Worm (Caenorhabditis elegans) whole organism, L2 larva: ENCODE data around the gene M151.10.

ENCODE experiments used
- C34F6.9 ChIP-seq: fragments of 150-350 bp; optimal IDR thresholded peaks from 2 replicates; lab custom pipeline; 2014; ENCODE audit warnings: missing biosample characterization, missing genetic modification characterization
- F13H6.1 ChIP-seq: sonication (generic microtip); optimal IDR thresholded peaks from 2 replicates; lab custom pipeline; 2016; ENCODE audit warnings: missing genetic modification characterization, missing compliant biosample characterization
- R02D3.7 ChIP-seq: fragments of 150-350 bp; optimal IDR thresholded peaks from 2 replicates; lab custom pipeline; 2014; ENCODE audit warnings: missing biosample characterization, missing genetic modification characterization
- Y55F3AM.14 ChIP-seq: fragments of 200-800 bp; sonication (Bioruptor generic); optimal IDR thresholded peaks from 2 replicates; lab custom pipeline; 2018; ENCODE audit warnings: mild to moderate bottlenecking, missing genetic modification characterization, missing compliant biosample characterization
- ZK546.5 ChIP-seq: sonication (generic microtip); optimal IDR thresholded peaks from 2 replicates; lab custom pipeline; 2017; ENCODE audit warnings: missing biosample characterization, missing genetic modification characterization
- alr-1 ChIP-seq: fragments of 150-350 bp; optimal IDR thresholded peaks from 2 replicates; lab custom pipeline; 2014; ENCODE audit warnings: missing biosample characterization, missing genetic modification characterization
- aly-2 ChIP-seq: fragments of 150-350 bp; optimal IDR thresholded peaks from 2 replicates; lab custom pipeline; 2014; ENCODE audit warnings: missing biosample characterization, missing genetic modification characterization
- ama-1 ChIP-seq: fragments of 150-350 bp; optimal IDR thresholded peaks from 2 replicates; lab custom pipeline; 2018; ENCODE audit warnings: inconsistent platforms
- ceh-82 ChIP-seq: fragments of 150-350 bp; optimal IDR thresholded peaks from 2 replicates; lab custom pipeline; 2014; ENCODE audit warnings: missing biosample characterization, missing genetic modification characterization
- crh-2 ChIP-seq: sonication (generic microtip); optimal IDR thresholded peaks from 2 replicates; lab custom pipeline; 2017; ENCODE audit warnings: missing biosample characterization, missing genetic modification characterization
- egl-27 ChIP-seq: sonication (generic microtip); optimal IDR thresholded peaks from 3 replicates; lab custom pipeline; 2017; ENCODE audit warnings: missing biosample characterization, missing genetic modification reagents, missing genetic modification characterization
- elt-1 ChIP-seq: fragments of 150-350 bp; optimal IDR thresholded peaks from 2 replicates; lab custom pipeline; 2014; ENCODE audit warnings: missing biosample characterization, missing genetic modification characterization
- elt-3 ChIP-seq: sonication (generic microtip); optimal IDR thresholded peaks from 2 replicates; lab custom pipeline; 2017; ENCODE audit warnings: missing biosample characterization, missing genetic modification characterization
- fos-1 ChIP-seq: fragments of 150-350 bp; optimal IDR thresholded peaks from 2 replicates; lab custom pipeline; 2014; ENCODE audit warnings: missing biosample characterization, missing genetic modification characterization
- gmeb-1 ChIP-seq: fragments of 150-350 bp; optimal IDR thresholded peaks from 2 replicates; lab custom pipeline; 2014; ENCODE audit warnings: missing biosample characterization, missing genetic modification characterization
- lin-11 ChIP-seq: fragments of 150-350 bp; sonication (generic microtip); optimal IDR thresholded peaks from 2 replicates; lab custom pipeline; 2014; ENCODE audit warnings: missing biosample characterization, missing genetic modification characterization, inconsistent platforms, mixed read lengths
- lin-13 ChIP-seq: fragments of 150-350 bp; optimal IDR thresholded peaks from 2 replicates; lab custom pipeline; 2014; ENCODE audit warnings: missing biosample characterization, missing genetic modification reagents, missing genetic modification characterization
- lsy-2 ChIP-seq, 2 experiments: fragments of 150-350 bp in 1 of 2; sonication (generic microtip) in 1 of 2; optimal IDR thresholded peaks; 2 replicates each; lab custom pipeline; 2014 to 2017; ENCODE audit warnings: missing biosample characterization in 2 of 2, missing genetic modification characterization in 2 of 2
- mab-5 ChIP-seq: fragments of 150-350 bp; optimal IDR thresholded peaks from 2 replicates; lab custom pipeline; 2014; ENCODE audit warnings: missing biosample characterization, missing genetic modification characterization
- mbf-1 ChIP-seq: sonication (generic microtip); optimal IDR thresholded peaks from 2 replicates; lab custom pipeline; 2017; ENCODE audit warnings: missing biosample characterization, missing genetic modification characterization
- nhr-10 ChIP-seq: sonication (generic microtip); optimal IDR thresholded peaks from 2 replicates; lab custom pipeline; 2017; ENCODE audit warnings: missing biosample characterization, missing genetic modification characterization
- nhr-11 ChIP-seq: fragments of 150-350 bp; optimal IDR thresholded peaks from 2 replicates; lab custom pipeline; 2014; ENCODE audit warnings: missing biosample characterization, missing genetic modification characterization
- nhr-12 ChIP-seq: fragments of 150-350 bp; optimal IDR thresholded peaks from 2 replicates; lab custom pipeline; 2014; ENCODE audit warnings: missing biosample characterization, missing genetic modification characterization
- nhr-21 ChIP-seq: fragments of 150-350 bp; optimal IDR thresholded peaks from 2 replicates; lab custom pipeline; 2014; ENCODE audit warnings: missing biosample characterization, missing genetic modification characterization
- nhr-23 ChIP-seq: fragments of 150-350 bp; optimal IDR thresholded peaks from 2 replicates; lab custom pipeline; 2014; ENCODE audit warnings: missing biosample characterization, missing genetic modification reagents, missing genetic modification characterization
- nhr-237 ChIP-seq: fragments of 150-350 bp; optimal IDR thresholded peaks from 2 replicates; lab custom pipeline; 2014; ENCODE audit warnings: missing biosample characterization, missing genetic modification characterization
- nhr-25 ChIP-seq: fragments of 150-350 bp; sonication (generic microtip); optimal IDR thresholded peaks from 3 replicates; lab custom pipeline; 2014; ENCODE audit warnings: missing biosample characterization, missing genetic modification characterization
- nhr-6 ChIP-seq: fragments of 150-350 bp; optimal IDR thresholded peaks from 2 replicates; lab custom pipeline; 2014; ENCODE audit warnings: missing biosample characterization, missing genetic modification characterization
- nhr-77 ChIP-seq: fragments of 150-350 bp; optimal IDR thresholded peaks from 2 replicates; lab custom pipeline; 2014; ENCODE audit warnings: missing biosample characterization, missing genetic modification characterization
- peb-1 ChIP-seq: fragments of 150-350 bp; optimal IDR thresholded peaks from 2 replicates; lab custom pipeline; 2014; ENCODE audit warnings: missing biosample characterization, missing genetic modification characterization
- sem-4 ChIP-seq: fragments of 150-350 bp; optimal IDR thresholded peaks from 2 replicates; lab custom pipeline; 2014; ENCODE audit warnings: missing biosample characterization, missing genetic modification reagents, missing genetic modification characterization
- sma-3 ChIP-seq: sonication (generic microtip); optimal IDR thresholded peaks from 2 replicates; lab custom pipeline; 2016; ENCODE audit warnings: missing genetic modification reagents, missing genetic modification characterization, missing compliant biosample characterization
- snpc-4 ChIP-seq: fragments of 150-350 bp; optimal IDR thresholded peaks from 2 replicates; lab custom pipeline; 2014; ENCODE audit warnings: missing biosample characterization, missing genetic modification characterization
- unc-55 ChIP-seq: fragments of 150-350 bp; sonication (generic microtip); optimal IDR thresholded peaks from 3 replicates; lab custom pipeline; 2014; ENCODE audit warnings: missing biosample characterization, missing genetic modification reagents, missing genetic modification characterization
- unc-62 ChIP-seq: fragments of 150-350 bp; optimal IDR thresholded peaks from 2 replicates; lab custom pipeline; 2014; ENCODE audit warnings: missing biosample characterization, missing genetic modification reagents, missing genetic modification characterization
- zag-1 ChIP-seq: fragments of 150-350 bp; optimal IDR thresholded peaks from 2 replicates; lab custom pipeline; 2014; ENCODE audit warnings: missing biosample characterization, missing genetic modification characterization
- ztf-11 ChIP-seq: sonication (generic microtip); optimal IDR thresholded peaks from 2 replicates; lab custom pipeline; 2017; ENCODE audit warnings: missing biosample characterization, missing genetic modification characterization
- ztf-4 ChIP-seq: fragments of 150-350 bp; optimal IDR thresholded peaks from 2 replicates; lab custom pipeline; 2014; ENCODE audit warnings: missing biosample characterization, missing genetic modification characterization

The M151.10 gene

ce11 chrII:3673493-3673892, 33.4 kb upstream of the M151.10 start, which contains the start of gene sea-1:
Gene sea-1, minus strand, starts transcription at chrII:3673593.
- TF ChIP-seq nhr-6 (no peak), nhr-25 (tag; lab: Kevin White, UChicago) (no peak), nhr-10 (tag; lab: Kevin White, UChicago) (no peak), nhr-21 (tag; lab: Kevin White, UChicago) (no peak), nhr-11 (tag; lab: Kevin White, UChicago) (no peak)

ce11 chrII:3670956-3671355, 30.9 kb upstream of the M151.10 start, which contains the start of gene srx-98:
Gene srx-98, minus strand, starts transcription at chrII:3671056.
- TF ChIP-seq nhr-11 (tag; lab: Kevin White, UChicago), result no peak
- no peak for TF ChIP-seq C34F6.9 (tag; lab: Kevin White, UChicago)
- TF ChIP-seq ama-1 (lab: Kevin White, UChicago), result no peak
- no peak for TF ChIP-seq sem-4 (tag; lab: Kevin White, UChicago)
- no peak for TF ChIP-seq mbf-1 (tag; lab: Kevin White, UChicago)
- TF ChIP-seq elt-1 (tag; lab: Kevin White, UChicago), result no peak
- no peak for TF ChIP-seq alr-1 (tag; lab: Kevin White, UChicago)
- TF ChIP-seq ztf-11 (tag; lab: Kevin White, UChicago), result no peak
- TF ChIP-seq nhr-237 (tag; lab: Kevin White, UChicago), result no peak
- no peak for TF ChIP-seq elt-3 (tag; lab: Kevin White, UChicago)
- TF ChIP-seq lin-11 (tag; lab: Kevin White, UChicago), result no peak
- TF ChIP-seq nhr-21 (tag; lab: Kevin White, UChicago), result no peak
- TF ChIP-seq egl-27 (tag; lab: Kevin White, UChicago), result no peak
- no peak for TF ChIP-seq Y55F3AM.14 (GFP tag; lab: Kevin White, UChicago)
- TF ChIP-seq nhr-77 (tag; lab: Kevin White, UChicago), result no peak
- no peak for TF ChIP-seq snpc-4

- TF ChIP-seq fos-1 (tag; lab: Kevin White, UChicago) (no peak), sem-4 (tag; lab: Kevin White, UChicago) (no peak), mab-5 (tag; lab: Kevin White, UChicago) (no peak), unc-55 (no peak), nhr-10 (tag; lab: Kevin White, UChicago) (no peak), ZK546.5 (tag; lab: Kevin White, UChicago) (no peak), R02D3.7 (tag; lab: Kevin White, UChicago) (no peak), ztf-4 (tag; lab: Kevin White, UChicago) (no peak), nhr-23 (no peak), nhr-6 (no peak), ceh-82 (tag; lab: Kevin White, UChicago) (no peak), alr-1 (tag; lab: Kevin White, UChicago) (no peak), mbf-1 (tag; lab: Kevin White, UChicago) (no peak), F13H6.1 (tag; lab: Kevin White, UChicago) (no peak), ztf-11 (tag; lab: Kevin White, UChicago) (no peak), lsy-2 (tag; optimal IDR thresholded peaks at IDR 0.05; lab: Kevin White, UChicago) (no peak), nhr-12 (no peak), sma-3 (GFP tag; lab: Kevin White, UChicago) (no peak), aly-2 (tag; lab: Kevin White, UChicago) (no peak), gmeb-1 (no peak)
Observed at ce11 chrII:3669315-3669714, 29.2 kb upstream of the M151.10 start, which contains the start of gene srx-97. Gene srx-97, minus strand, starts transcription at chrII:3669415.

ce11 chrII:3665181-3665580, 25.1 kb upstream of the M151.10 start:
- TF ChIP-seq mbf-1 (tag; lab: Kevin White, UChicago) (no peak), crh-2 (tag; lab: Kevin White, UChicago) (no peak), zag-1 (tag; lab: Kevin White, UChicago) (no peak), nhr-77 (tag; lab: Kevin White, UChicago) (no peak)
- TF ChIP-seq, all 48 proteins: peak for 0

ce11 chrII:3664470-3664869, 24.4 kb upstream of the M151.10 start, which contains the start of gene F19B10.3:
Gene F19B10.3, plus strand, starts transcription at chrII:3664770.
- TF ChIP-seq elt-3 (tag; lab: Kevin White, UChicago) (no peak), unc-55 (no peak), zag-1 (tag; lab: Kevin White, UChicago) (no peak), lin-13 (no peak), peb-1 (tag; lab: Kevin White, UChicago) (no peak), gmeb-1 (no peak), nhr-10 (tag; lab: Kevin White, UChicago) (no peak), nhr-6 (no peak), unc-62 (GFP tag; lab: Kevin White, UChicago) (no peak), mbf-1 (tag; lab: Kevin White, UChicago) (no peak), lsy-2 (tag; optimal IDR thresholded peaks at IDR 0.05; lab: Kevin White, UChicago) (no peak)
